Worm (Caenorhabditis elegans) whole organism, L4 larva: ENCODE results near the gene cchl-1.

Experiments used
- lin-39 ChIP-seq: fragments of 150-350 bp; optimal IDR thresholded peaks from 2 replicates; lab custom pipeline; 2014; ENCODE audit warnings: missing biosample characterization, missing genetic modification reagents, missing genetic modification characterization
- rbr-2 ChIP-seq: sonication (generic microtip); optimal IDR thresholded peaks from 2 replicates; lab custom pipeline; 2016; ENCODE audit warnings: missing genotype, missing genetic modification characterization, missing compliant biosample characterization

ce11 chrII:11193523-11193922 lies 42.7 kb downstream of the cchl-1 start:
- TF ChIP-seq lin-39 (tag; lab: Kevin White, UChicago) (no peak), rbr-2 (tag; lab: Kevin White, UChicago) (no peak)
